Fruit fly (Drosophila melanogaster): ENCODE measurements around the gene Or71a.
A peak's percentile ranks its signal among the peaks of the same experiment; 100 is the strongest.

Gene Or71a

dm6 chr3L:15103988-15104848 is 26.0 kb upstream of the Or71a start (continued):
- TF ChIP-seq CG11695 (GFP tag; IDR thresholded peaks at IDR 0.05) (no peak), cato (GFP tag; optimal IDR thresholded peaks at IDR 0.05; ENCODE audit: borderline replicate concordance) (no peak), CG8765 (GFP tag; IDR thresholded peaks at IDR 0.05) (no peak), knrl (GFP tag; IDR thresholded peaks at IDR 0.05; ENCODE audit: partially characterized antibody) (no peak), CG6175 (GFP tag; IDR thresholded peaks at IDR 0.05) (no peak), ems (GFP tag; optimal IDR thresholded peaks at IDR 0.05) (no peak), Dfd (GFP tag; optimal IDR thresholded peaks at IDR 0.05) (no peak), CG8089 (GFP tag; optimal IDR thresholded peaks at IDR 0.05) (no peak), Nf-YB (GFP tag; optimal IDR thresholded peaks at IDR 0.05) (no peak), Bdp1 (GFP tag; optimal IDR thresholded peaks at IDR 0.05) (no peak), CG11723 (GFP tag; optimal IDR thresholded peaks at IDR 0.05) (no peak), kay (GFP tag; optimal IDR thresholded peaks at IDR 0.05) (no peak), Asciz (GFP tag; optimal IDR thresholded peaks at IDR 0.05) (no peak), Dbx (GFP tag; IDR thresholded peaks at IDR 0.05) (no peak), az2 (GFP tag; optimal IDR thresholded peaks at IDR 0.05) (no peak), CG8359 (GFP tag; optimal IDR thresholded peaks at IDR 0.05; ENCODE audit: borderline replicate concordance) (no peak), cad (GFP tag; optimal IDR thresholded peaks at IDR 0.05) (no peak), CG1233 (GFP tag; optimal IDR thresholded peaks at IDR 0.05) (no peak), CG6254 (GFP tag; optimal IDR thresholded peaks at IDR 0.05) (no peak), wek (GFP tag; optimal IDR thresholded peaks at IDR 0.05) (no peak), CG7556 (GFP tag; optimal IDR thresholded peaks at IDR 0.05) (no peak), nmo (GFP tag; optimal IDR thresholded peaks at IDR 0.05) (no peak), vfl (GFP tag; optimal IDR thresholded peaks at IDR 0.05) (no peak), CG30431 (GFP tag; optimal IDR thresholded peaks at IDR 0.05) (no peak), CG2712 (tag; optimal IDR thresholded peaks at IDR 0.05) (no peak), unc-4 (GFP tag; IDR thresholded peaks at IDR 0.05; ENCODE audit: partially characterized antibody) (no peak), CG2678 (tag; optimal IDR thresholded peaks at IDR 0.05) (no peak), CG7987 (GFP tag; optimal IDR thresholded peaks at IDR 0.05) (no peak), CG10543 (GFP tag; optimal IDR thresholded peaks at IDR 0.05) (peak; percentile 28), D19B (GFP tag; optimal IDR thresholded peaks at IDR 0.05) (no peak), slp2 (GFP tag; optimal IDR thresholded peaks at IDR 0.05) (no peak), crp (GFP tag; optimal IDR thresholded peaks at IDR 0.05) (no peak), nerfin-2 (GFP tag; IDR thresholded peaks at IDR 0.05; ENCODE audit: partially characterized antibody) (no peak), ci (GFP tag; IDR thresholded peaks at IDR 0.05) (peak; percentile 43; the same call in 1 of the 3 replicates), CG16779 (GFP tag; IDR thresholded peaks at IDR 0.05) (no peak), croc (GFP tag; conservative IDR thresholded peaks at IDR 0.05) (no peak), Xrp1 (GFP tag; IDR thresholded peaks at IDR 0.05) (no peak), zf30C (GFP tag; optimal IDR thresholded peaks at IDR 0.05) (no peak), CG16813 (GFP tag; IDR thresholded peaks at IDR 0.05; ENCODE audit: partially characterized antibody) (no peak), twi (tag; optimal IDR thresholded peaks at IDR 0.05) (no peak), CG14441 (GFP tag; IDR thresholded peaks at IDR 0.05) (no peak), CG14860 (GFP tag; IDR thresholded peaks at IDR 0.05; ENCODE audit: partially characterized antibody) (no peak), Spps (tag; optimal IDR thresholded peaks at IDR 0.05) (no peak), NfI (GFP tag; optimal IDR thresholded peaks at IDR 0.05) (no peak), seq (GFP tag; IDR thresholded peaks at IDR 0.05) (0 out of 2 replicates have a peak, but pooled peaks have one; percentile 10), HLH3B (GFP tag; IDR thresholded peaks at IDR 0.05) (no peak), Xbp1 (GFP tag; optimal IDR thresholded peaks at IDR 0.05) (no peak), HHEX (GFP tag; optimal IDR thresholded peaks at IDR 0.05) (no peak), CG2120 (GFP tag; optimal IDR thresholded peaks at IDR 0.05) (no peak)
